Fruit fly (Drosophila melanogaster) whole organism, embryonic: ENCODE data around the gene CG31064.

Source experiments
- Adf1 ChIP-seq: fragments of 200-800 bp; sonication (Bioruptor generic); IDR thresholded peaks from 2 replicates; pipeline ENCODE4 v1.3.6; 2022; ENCODE audit warnings: missing biosample characterization, missing genetic modification characterization
- Atf6 ChIP-seq: fragments of 200-800 bp; sonication (Bioruptor generic); IDR thresholded peaks from 2 replicates; pipeline ENCODE4 v1.3.6; 2022; ENCODE audit warnings: missing biosample characterization, missing genetic modification characterization
- Awh ChIP-seq: fragments of 200-800 bp; sonication (Bioruptor generic); IDR thresholded peaks from 2 replicates; pipeline ENCODE4, ENCODE4 v1.3.6; 2022; ENCODE audit warnings: missing biosample characterization, missing genetic modification characterization
- Blimp-1 ChIP-seq: fragments of 200-800 bp; sonication (Bioruptor generic); optimal IDR thresholded peaks from 3 replicates; lab custom pipeline; 2018; ENCODE audit warnings: missing biosample characterization, missing genetic modification characterization, mild to moderate bottlenecking, moderate library complexity, missing genetic modification reagents
- Bteb2 ChIP-seq: fragments of 200-800 bp; sonication (Bioruptor generic); optimal IDR thresholded peaks from 2 replicates; lab custom pipeline; 2016; ENCODE audit warnings: missing biosample characterization, missing genetic modification characterization
- CG1024 ChIP-seq: fragments of 200-800 bp; sonication (Bioruptor generic); IDR thresholded peaks from 2 replicates; pipeline ENCODE4 v1.3.6; 2022; ENCODE audit warnings: missing biosample characterization, missing genetic modification characterization
- CG10321 ChIP-seq: fragments of 200-800 bp; sonication (Bioruptor generic); IDR thresholded peaks from 2 replicates; pipeline ENCODE4 v1.3.6; 2022; ENCODE audit warnings: missing biosample characterization, missing genetic modification characterization
- CG10366 ChIP-seq: fragments of 200-800 bp; sonication (Bioruptor generic); IDR thresholded peaks from 2 replicates; pipeline ENCODE4 v1.3.6; 2022; ENCODE audit warnings: missing biosample characterization, missing genetic modification characterization
- CG10543 ChIP-seq: fragments of 200-800 bp; sonication (Bioruptor generic); optimal IDR thresholded peaks from 3 replicates; lab custom pipeline; 2017; ENCODE audit warnings: missing biosample characterization, mild to moderate bottlenecking, missing genetic modification characterization, moderate library complexity
- CG11723 ChIP-seq: fragments of 200-800 bp; sonication (Bioruptor generic); optimal IDR thresholded peaks from 2 replicates; lab custom pipeline; 2017; ENCODE audit warnings: missing biosample characterization, mild to moderate bottlenecking, missing genetic modification characterization
- CG12769 ChIP-seq: fragments of 200-800 bp; sonication (Bioruptor generic); optimal IDR thresholded peaks from 2 replicates; lab custom pipeline; 2019; ENCODE audit warnings: missing biosample characterization, mild to moderate bottlenecking, missing genetic modification characterization, moderate library complexity
- CG12942 ChIP-seq: fragments of 200-800 bp; sonication (Bioruptor generic); optimal IDR thresholded peaks from 3 replicates; lab custom pipeline; 2016; ENCODE audit warnings: missing biosample characterization, missing genetic modification characterization
- CG13424 ChIP-seq: fragments of 200-800 bp; sonication (Bioruptor generic); optimal IDR thresholded peaks from 2 replicates; lab custom pipeline; 2019; ENCODE audit warnings: missing biosample characterization, mild to moderate bottlenecking, missing genetic modification characterization, moderate library complexity
- CG15479 ChIP-seq: fragments of 200-800 bp; sonication (Bioruptor generic); optimal IDR thresholded peaks from 3 replicates; lab custom pipeline; 2019; ENCODE audit warnings: missing biosample characterization, mild to moderate bottlenecking, missing genetic modification characterization, moderate library complexity
- CG33557 ChIP-seq: fragments of 200-800 bp; sonication (Bioruptor generic); optimal IDR thresholded peaks from 2 replicates; lab custom pipeline; 2019; ENCODE audit warnings: missing biosample characterization, mild to moderate bottlenecking, missing genetic modification characterization, moderate library complexity
- CG3407 ChIP-seq: fragments of 200-800 bp; sonication (Bioruptor generic); optimal IDR thresholded peaks from 2 replicates; lab custom pipeline; 2018; ENCODE audit warnings: missing biosample characterization, mild to moderate bottlenecking, missing genetic modification characterization
- CG3847 ChIP-seq: fragments of 200-800 bp; sonication (Bioruptor generic); IDR thresholded peaks from 2 replicates; pipeline ENCODE4 v1.3.6; 2022; ENCODE audit warnings: missing biosample characterization, missing genetic modification characterization
- CG4404 ChIP-seq: fragments of 200-800 bp; sonication (Bioruptor generic); IDR thresholded peaks from 2 replicates; pipeline ENCODE4 v1.3.6; 2022; ENCODE audit warnings: missing biosample characterization, missing genetic modification characterization
- CG6765 ChIP-seq: fragments of 200-800 bp; sonication (Bioruptor generic); optimal IDR thresholded peaks from 3 replicates; lab custom pipeline; 2017; ENCODE audit warnings: missing biosample characterization, mild to moderate bottlenecking, missing genetic modification characterization
- CG7928 ChIP-seq: fragments of 200-800 bp; sonication (Bioruptor generic); optimal IDR thresholded peaks from 2 replicates; lab custom pipeline; 2017; ENCODE audit warnings: missing biosample characterization, mild to moderate bottlenecking, missing genetic modification characterization
- CG8944 ChIP-seq: fragments of 200-800 bp; sonication (Bioruptor generic); optimal IDR thresholded peaks from 3 replicates; lab custom pipeline; 2016; ENCODE audit warnings: missing biosample characterization, missing genetic modification characterization
- CG9215 ChIP-seq: fragments of 200-800 bp; sonication (Bioruptor generic); IDR thresholded peaks from 2 replicates; pipeline ENCODE4 v1.3.6; 2022; ENCODE audit warnings: missing biosample characterization, missing genetic modification characterization
- CoRest ChIP-seq: fragments of 200-800 bp; sonication (Bioruptor generic); optimal IDR thresholded peaks from 3 replicates; lab custom pipeline; 2018; ENCODE audit warnings: missing biosample characterization, mild to moderate bottlenecking, missing genetic modification characterization, moderate library complexity
- Doc2 ChIP-seq: fragments of 200-800 bp; sonication (Bioruptor generic); IDR thresholded peaks from 2 replicates; pipeline ENCODE4 v1.3.6; 2022; ENCODE audit warnings: missing biosample characterization, missing genetic modification characterization
- Dref ChIP-seq: fragments of 200-800 bp; sonication (Bioruptor generic); IDR thresholded peaks from 2 replicates; pipeline ENCODE4 v1.3.6; 2022; ENCODE audit warnings: missing biosample characterization, missing genetic modification characterization
- ERR ChIP-seq: fragments of 200-800 bp; sonication (Bioruptor generic); optimal IDR thresholded peaks from 2 replicates; lab custom pipeline; 2016; ENCODE audit warnings: missing biosample characterization, missing genetic modification characterization
- Fer1 ChIP-seq: fragments of 200-800 bp; sonication (Bioruptor generic); optimal IDR thresholded peaks from 2 replicates; lab custom pipeline; 2017; ENCODE audit warnings: missing biosample characterization, mild to moderate bottlenecking, missing genetic modification characterization
- Hand ChIP-seq: fragments of 200-800 bp; sonication (Bioruptor generic); optimal IDR thresholded peaks from 2 replicates; lab custom pipeline; 2017; ENCODE audit warnings: mild to moderate bottlenecking, missing biosample characterization, missing genetic modification reagents, missing genetic modification characterization
- Lhr ChIP-seq: fragments of 200-800 bp; sonication (Bioruptor generic); optimal IDR thresholded peaks from 3 replicates; lab custom pipeline; 2017; ENCODE audit warnings: mild to moderate bottlenecking, missing biosample characterization, missing genetic modification reagents, missing genetic modification characterization
- Lpt ChIP-seq: fragments of >200 bp; optimal IDR thresholded peaks from 2 replicates; lab custom pipeline; 2018; ENCODE audit warnings: missing biosample characterization, missing genetic modification characterization
- Meics ChIP-seq: fragments of 200-800 bp; sonication (Bioruptor generic); optimal IDR thresholded peaks from 2 replicates; lab custom pipeline; 2017; ENCODE audit warnings: missing biosample characterization, mild to moderate bottlenecking, missing genetic modification characterization
- Neu2 ChIP-seq: fragments of 200-800 bp; sonication (Bioruptor generic); optimal IDR thresholded peaks from 3 replicates; lab custom pipeline; 2016; ENCODE audit warnings: missing biosample characterization, missing genetic modification characterization, borderline replicate concordance
- Side ChIP-seq: fragments of 200-800 bp; sonication (Bioruptor generic); optimal IDR thresholded peaks from 2 replicates; lab custom pipeline; 2016; ENCODE audit warnings: missing biosample characterization, missing genetic modification characterization
- Xbp1 ChIP-seq: fragments of 200-800 bp; sonication (Bioruptor generic); optimal IDR thresholded peaks from 3 replicates; lab custom pipeline; 2016; ENCODE audit warnings: missing biosample characterization, mild to moderate bottlenecking, missing genetic modification characterization
- ab ChIP-seq: fragments of 200-800 bp; sonication (Bioruptor generic); optimal IDR thresholded peaks from 2 replicates; lab custom pipeline; 2016; ENCODE audit warnings: missing biosample characterization, missing genetic modification characterization
- bab2 ChIP-seq: fragments of 200-800 bp; sonication (Bioruptor generic); optimal IDR thresholded peaks from 2 replicates; lab custom pipeline; 2016; ENCODE audit warnings: missing biosample characterization, missing genetic modification characterization
- chn ChIP-seq: fragments of 200-800 bp; sonication (Bioruptor generic); optimal IDR thresholded peaks from 2 replicates; lab custom pipeline; 2016; ENCODE audit warnings: missing biosample characterization, missing genetic modification characterization
- dm ChIP-seq: fragments of 200-800 bp; sonication (Bioruptor generic); optimal IDR thresholded peaks from 3 replicates; lab custom pipeline; 2016; ENCODE audit warnings: missing biosample characterization, missing genetic modification characterization
- fu2 ChIP-seq: fragments of 200-800 bp; sonication (Bioruptor generic); optimal IDR thresholded peaks from 2 replicates; lab custom pipeline; 2016; ENCODE audit warnings: missing biosample characterization, missing genetic modification characterization
- gfzf ChIP-seq: fragments of 200-800 bp; sonication (Bioruptor generic); optimal IDR thresholded peaks from 2 replicates; lab custom pipeline; 2016; ENCODE audit warnings: missing biosample characterization, mild to moderate bottlenecking, missing genetic modification characterization, moderate library complexity
- jumu ChIP-seq: fragments of 200-800 bp; sonication (Bioruptor generic); optimal IDR thresholded peaks from 3 replicates; lab custom pipeline; 2016; ENCODE audit warnings: missing biosample characterization, missing genetic modification characterization
- nerfin-2 ChIP-seq: fragments of 200-800 bp; sonication (Bioruptor generic); IDR thresholded peaks from 2 replicates; pipeline ENCODE4 v1.3.6; 2022; ENCODE audit warnings: missing biosample characterization, missing genetic modification characterization; ENCODE audit not compliant: partially characterized antibody
- pfk ChIP-seq: fragments of 200-800 bp; sonication (Bioruptor generic); optimal IDR thresholded peaks from 2 replicates; lab custom pipeline; 2018; ENCODE audit warnings: missing biosample characterization, mild to moderate bottlenecking, missing genetic modification characterization, moderate library complexity
- ranshi ChIP-seq: fragments of 200-800 bp; sonication (Bioruptor generic); IDR thresholded peaks from 2 replicates; pipeline ENCODE4 v1.3.6; 2022; ENCODE audit warnings: missing biosample characterization, missing genetic modification characterization
- sd ChIP-seq: fragments of 200-800 bp; sonication (Bioruptor generic); optimal IDR thresholded peaks from 3 replicates; lab custom pipeline; 2018; ENCODE audit warnings: missing biosample characterization, mild to moderate bottlenecking, missing genetic modification characterization, moderate library complexity
- slbo ChIP-seq: fragments of 200-800 bp; sonication (Bioruptor generic); IDR thresholded peaks from 2 replicates; pipeline ENCODE4 v1.3.6; 2022; ENCODE audit warnings: missing biosample characterization, missing genetic modification characterization
- slou ChIP-seq: fragments of 200-800 bp; sonication (Bioruptor generic); optimal IDR thresholded peaks from 3 replicates; lab custom pipeline; 2016; ENCODE audit warnings: missing biosample characterization, missing genetic modification characterization
- slp2 ChIP-seq: fragments of 200-800 bp; sonication (Bioruptor generic); optimal IDR thresholded peaks from 2 replicates; lab custom pipeline; 2016; ENCODE audit warnings: missing biosample characterization, missing genetic modification characterization
- sna ChIP-seq: fragments of 200-800 bp; sonication (Bioruptor generic); IDR thresholded peaks from 2 replicates; pipeline ENCODE4 v1.3.6; 2022; ENCODE audit warnings: missing biosample characterization, missing genetic modification characterization; ENCODE audit not compliant: partially characterized antibody

CG31064 gene

DNA sequence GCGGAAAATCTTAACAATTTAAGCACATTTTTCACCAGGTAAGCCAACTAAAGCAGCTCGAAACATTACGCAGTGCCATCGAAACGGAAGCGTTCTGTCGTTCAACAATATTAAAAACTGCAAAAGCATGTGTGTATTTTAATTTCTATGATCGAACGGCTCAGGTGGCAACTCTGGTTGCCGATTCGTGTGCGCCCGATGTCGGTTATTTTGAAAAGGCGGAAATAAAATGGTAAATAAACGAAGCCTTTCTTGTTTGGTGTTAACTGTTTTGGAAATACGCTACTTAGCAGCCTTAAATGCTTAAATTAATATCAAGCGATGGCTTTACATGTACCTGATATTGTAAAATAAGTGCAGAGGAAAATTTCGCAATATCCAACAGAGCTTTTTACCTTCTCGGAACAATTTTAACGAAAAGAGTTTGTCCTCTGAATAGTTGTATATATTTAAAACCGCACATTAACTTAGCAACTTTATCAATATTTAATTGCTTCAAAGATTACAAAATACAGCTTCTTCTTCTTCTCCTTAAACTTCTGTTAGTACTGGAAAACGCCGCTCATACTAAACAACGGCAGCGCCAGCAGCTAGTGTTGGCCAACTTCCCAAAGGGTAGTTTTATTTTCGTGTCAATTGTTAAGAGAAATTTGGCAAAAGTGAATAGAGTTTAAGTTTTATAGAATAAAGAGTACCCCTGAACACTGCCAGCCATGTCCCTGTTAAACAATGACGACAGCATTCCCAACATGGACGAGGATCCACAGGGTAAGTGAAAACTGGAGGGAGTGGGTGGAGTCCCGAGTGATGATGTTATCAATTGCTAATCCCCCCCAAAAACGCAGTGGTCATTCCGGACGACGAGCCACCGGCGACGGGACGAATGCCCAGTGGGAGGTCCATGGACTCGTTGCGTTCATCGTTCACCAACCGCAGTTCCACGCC is 34.5 kb upstream of the CG31064 start, which contains the start of gene CG5934 (continued):
- TF ChIP-seq CG13424 (tag; lab: Kevin White, UChicago), result no peak
- TF ChIP-seq Hand (GFP tag; lab: Kevin White, UChicago), result no peak
- no peak for TF ChIP-seq CG7928
- TF ChIP-seq CG10543 (GFP tag; lab: Kevin White, UChicago), result no peak
- no peak for TF ChIP-seq sd
- TF ChIP-seq slbo (GFP tag; lab: Robert Waterston, UW), result peak; percentile 75
- TF ChIP-seq nerfin-2 (GFP tag; lab: Robert Waterston, UW), result no peak
- no peak for TF ChIP-seq CG9215 (GFP tag; lab: Robert Waterston, UW)
- no peak for TF ChIP-seq Lpt (GFP tag; lab: Kevin White, UChicago)
- TF ChIP-seq Fer1, result no peak
- peak; percentile 25 for TF ChIP-seq gfzf (GFP tag; lab: Kevin White, UChicago)
- peak; percentile 19 for TF ChIP-seq Bteb2
- peak; percentile 38 for TF ChIP-seq bab2
- TF ChIP-seq Blimp-1 (GFP tag; lab: Kevin White, UChicago), result no peak
- TF ChIP-seq CG1024 (GFP tag; lab: Robert Waterston, UW), result no peak
- TF ChIP-seq Atf6 (GFP tag; lab: Robert Waterston, UW), result no peak
- no peak for TF ChIP-seq Doc2 (GFP tag; lab: Robert Waterston, UW)
- no peak for TF ChIP-seq slou (GFP tag; lab: Kevin White, UChicago)
- TF ChIP-seq ab (GFP tag; lab: Kevin White, UChicago), result no peak
- TF ChIP-seq CG10366 (GFP tag; lab: Robert Waterston, UW), result peak; percentile 23; the same call in 1 of the 2 replicates
- TF ChIP-seq slp2 (GFP tag; lab: Kevin White, UChicago), result peak; percentile 33
- TF ChIP-seq Meics (GFP tag; lab: Kevin White, UChicago), result peak; percentile 17
- TF ChIP-seq CG15479, result no peak
- peak; percentile 26 for TF ChIP-seq Side (GFP tag; lab: Kevin White, UChicago)
- TF ChIP-seq CG3847, result peak; percentile 62
- no peak for TF ChIP-seq CG11723 (GFP tag; lab: Kevin White, UChicago)
- TF ChIP-seq CoRest (tag; lab: Kevin White, UChicago), result peak; percentile 50
- TF ChIP-seq Awh (GFP tag; lab: Robert Waterston, UW), result no peak
- no peak for TF ChIP-seq chn (GFP tag; lab: Kevin White, UChicago)
- TF ChIP-seq ERR, result no peak
- TF ChIP-seq Adf1 (GFP tag; lab: Robert Waterston, UW), result no peak
- peak; percentile 37 for TF ChIP-seq Lhr (GFP tag; lab: Kevin White, UChicago)
- no peak for TF ChIP-seq dm (GFP tag; lab: Kevin White, UChicago)
- TF ChIP-seq Dref (GFP tag; lab: Robert Waterston, UW), result peak; percentile 44
- TF ChIP-seq jumu, result peak; percentile 38
- peak; percentile 27 for TF ChIP-seq fu2 (GFP tag; lab: Kevin White, UChicago)
- peak; percentile 10 for TF ChIP-seq Xbp1 (GFP tag; lab: Kevin White, UChicago)
- TF ChIP-seq CG33557 (GFP tag; lab: Kevin White, UChicago), result no peak
- TF ChIP-seq CG6765 (GFP tag; lab: Kevin White, UChicago), result no peak
- no peak for TF ChIP-seq sna (GFP tag; lab: Robert Waterston, UW)
- no peak for TF ChIP-seq Neu2 (GFP tag; lab: Kevin White, UChicago)
- no peak for TF ChIP-seq CG4404 (GFP tag; lab: Robert Waterston, UW)
- peak; percentile 1 for TF ChIP-seq pfk
- no peak for TF ChIP-seq CG10321 (GFP tag; lab: Robert Waterston, UW)
- peak; percentile 7 for TF ChIP-seq CG3407 (GFP tag; lab: Kevin White, UChicago)
- TF ChIP-seq CG12942 (GFP tag; lab: Kevin White, UChicago), result peak; percentile 31
- no peak for TF ChIP-seq CG8944
- no peak for TF ChIP-seq ranshi (GFP tag; lab: Robert Waterston, UW)
- TF ChIP-seq CG12769 (tag; lab: Kevin White, UChicago), result peak; percentile 17
